Worm (Caenorhabditis elegans) whole organism, L1 larva: ENCODE data around the gene Y38A10A.11.
A peak's percentile ranks its signal among the peaks of the same experiment; 100 is the strongest.
"Not testable (repeated sequence)": the region's sequence is repeated elsewhere in the genome, so short reads cannot be mapped to it uniquely, and the experiment has no call there.

ENCODE experiments used
- C16A3.4 ChIP-seq: fragments of 150-350 bp; optimal IDR thresholded peaks from 2 replicates; lab custom pipeline; 2014; ENCODE audit warnings: missing biosample characterization, missing genetic modification characterization
- aly-2 ChIP-seq: fragments of 150-350 bp; optimal IDR thresholded peaks from 2 replicates; lab custom pipeline; 2014; ENCODE audit warnings: missing biosample characterization, missing genetic modification characterization
- ama-1 ChIP-seq: fragments of 150-350 bp; optimal IDR thresholded peaks from 2 replicates; lab custom pipeline; 2014
- ceh-88 ChIP-seq: fragments of 200-800 bp; sonication (Bioruptor generic); IDR thresholded peaks from 2 replicates; pipeline ENCODE4 v1.3.6; 2022; ENCODE audit warnings: missing genetic modification characterization, missing compliant biosample characterization
- ceh-90 ChIP-seq: sonication (generic microtip); optimal IDR thresholded peaks from 2 replicates; lab custom pipeline; 2016; ENCODE audit warnings: missing genetic modification characterization, missing compliant biosample characterization
- ces-1 ChIP-seq: fragments of 150-350 bp; optimal IDR thresholded peaks from 2 replicates; lab custom pipeline; 2014; ENCODE audit warnings: missing biosample characterization, missing genetic modification reagents, missing genetic modification characterization
- dsc-1 ChIP-seq: sonication (generic microtip); optimal IDR thresholded peaks from 2 replicates; lab custom pipeline; 2016; ENCODE audit warnings: mild to moderate bottlenecking, missing genetic modification characterization, missing compliant biosample characterization
- egl-27 ChIP-seq, 2 experiments: fragments of 150-350 bp in 1 of 2; sonication (generic microtip); optimal IDR thresholded peaks; 3 replicates each; lab custom pipeline; 2017 to 2018; ENCODE audit warnings: missing biosample characterization in 2 of 2, missing genetic modification characterization in 2 of 2, missing genetic modification reagents in 2 of 2
- fkh-10 ChIP-seq: sonication (generic microtip); optimal IDR thresholded peaks from 2 replicates; lab custom pipeline; 2017; ENCODE audit warnings: missing biosample characterization, missing genetic modification reagents, missing genetic modification characterization
- fkh-4 ChIP-seq: sonication (generic microtip); optimal IDR thresholded peaks from 2 replicates; lab custom pipeline; 2016; ENCODE audit warnings: missing compliant biosample characterization, missing genetic modification characterization, borderline replicate concordance
- fkh-8 ChIP-seq: sonication (generic microtip); optimal IDR thresholded peaks from 2 replicates; lab custom pipeline; 2016; ENCODE audit warnings: mild to moderate bottlenecking, missing genetic modification characterization, missing compliant biosample characterization
- grh-1 ChIP-seq: fragments of 200-800 bp; sonication (Bioruptor generic); IDR thresholded peaks from 2 replicates; pipeline ENCODE4 v1.3.6; 2022; ENCODE audit warnings: missing genetic modification reagents, missing genetic modification characterization, missing compliant biosample characterization
- hlh-17 ChIP-seq: fragments of 200-800 bp; sonication (Bioruptor generic); optimal IDR thresholded peaks from 2 replicates; lab custom pipeline; 2018; ENCODE audit warnings: missing genetic modification characterization, mild to moderate bottlenecking, missing compliant biosample characterization, moderate library complexity, borderline replicate concordance
- hpl-2 ChIP-seq: fragments of 150-350 bp; optimal IDR thresholded peaks from 2 replicates; lab custom pipeline; 2014; ENCODE audit warnings: missing biosample characterization, missing genetic modification reagents, missing genetic modification characterization
- lin-13 ChIP-seq: fragments of 150-350 bp; optimal IDR thresholded peaks from 2 replicates; lab custom pipeline; 2014; ENCODE audit warnings: missing biosample characterization, missing genetic modification reagents, missing genetic modification characterization
- lin-14 ChIP-seq: fragments of 200-800 bp; sonication (Bioruptor generic); optimal IDR thresholded peaks from 2 replicates; lab custom pipeline; 2018; ENCODE audit warnings: mild to moderate bottlenecking, missing genetic modification characterization, moderate library complexity, missing compliant biosample characterization
- lin-39 ChIP-seq: fragments of 150-350 bp; optimal IDR thresholded peaks from 2 replicates; lab custom pipeline; 2014; ENCODE audit warnings: missing biosample characterization, missing genetic modification reagents, missing genetic modification characterization
- mdl-1 ChIP-seq, 2 experiments: fragments of 150-350 bp; optimal IDR thresholded peaks; 2 replicates each; lab custom pipeline; 2014 to 2017; ENCODE audit warnings: missing biosample characterization in 2 of 2, missing genetic modification characterization in 2 of 2, inconsistent platforms in 1 of 2
- mef-2 ChIP-seq: fragments of 150-350 bp; optimal IDR thresholded peaks from 2 replicates; lab custom pipeline; 2014; ENCODE audit warnings: missing biosample characterization, missing genetic modification characterization
- mep-1 ChIP-seq: fragments of 150-350 bp; optimal IDR thresholded peaks from 2 replicates; lab custom pipeline; 2014; ENCODE audit warnings: missing biosample characterization, missing genetic modification characterization
- nhr-11 ChIP-seq: fragments of 150-350 bp; optimal IDR thresholded peaks from 2 replicates; lab custom pipeline; 2014; ENCODE audit warnings: missing biosample characterization, missing genetic modification characterization
- nhr-19 ChIP-seq: fragments of 200-800 bp; sonication (Bioruptor generic); conservative IDR thresholded peaks from 2 replicates; pipeline ENCODE4 v1.3.6; 2022; ENCODE audit warnings: missing genetic modification characterization, missing compliant biosample characterization
- nhr-20 ChIP-seq: sonication (generic microtip); optimal IDR thresholded peaks from 2 replicates; lab custom pipeline; 2016; ENCODE audit warnings: mild to moderate bottlenecking, missing genetic modification characterization, missing compliant biosample characterization
- nhr-28 ChIP-seq: fragments of 150-350 bp; optimal IDR thresholded peaks from 2 replicates; lab custom pipeline; 2014; ENCODE audit warnings: missing biosample characterization, missing genetic modification characterization
- nhr-76 ChIP-seq: sonication (generic microtip); optimal IDR thresholded peaks from 2 replicates; lab custom pipeline; 2017; ENCODE audit warnings: missing biosample characterization, missing genetic modification characterization
- nhr-84 ChIP-seq: sonication (generic microtip); optimal IDR thresholded peaks from 2 replicates; lab custom pipeline; 2017; ENCODE audit warnings: missing biosample characterization, missing genetic modification characterization
- nhr-85 ChIP-seq: sonication (generic microtip); peaks from one replicate; lab custom pipeline; 2016; ENCODE audit warnings: missing genetic modification characterization, inconsistent platforms, missing compliant biosample characterization
- nhr-90 ChIP-seq: sonication (generic microtip); optimal IDR thresholded peaks from 2 replicates; lab custom pipeline; 2016; ENCODE audit warnings: mild to moderate bottlenecking, missing genetic modification characterization, missing compliant biosample characterization; ENCODE audit not compliant: poor library complexity
- pax-3 ChIP-seq: fragments of 200-800 bp; sonication (Bioruptor generic); optimal IDR thresholded peaks from 2 replicates; lab custom pipeline; 2018; ENCODE audit warnings: mild to moderate bottlenecking, missing genetic modification characterization, moderate library complexity, missing compliant biosample characterization
- skn-1 ChIP-seq: fragments of 150-350 bp; optimal IDR thresholded peaks from 2 replicates; lab custom pipeline; 2014; ENCODE audit warnings: missing biosample characterization, missing genetic modification characterization
- snpc-4 ChIP-seq: fragments of 150-350 bp; optimal IDR thresholded peaks from 2 replicates; lab custom pipeline; 2014; ENCODE audit warnings: missing biosample characterization, missing genetic modification characterization
- snu-23 ChIP-seq: sonication (generic microtip); optimal IDR thresholded peaks from 2 replicates; lab custom pipeline; 2016; ENCODE audit warnings: missing genetic modification characterization, missing compliant biosample characterization
- sox-4 ChIP-seq: sonication (generic microtip); optimal IDR thresholded peaks from 2 replicates; lab custom pipeline; 2016; ENCODE audit warnings: missing genetic modification characterization, missing compliant biosample characterization
- sup-37 ChIP-seq: fragments of 200-800 bp; sonication (Bioruptor generic); optimal IDR thresholded peaks from 2 replicates; lab custom pipeline; 2018; ENCODE audit warnings: mild to moderate bottlenecking, missing genetic modification characterization, missing compliant biosample characterization
- tlp-1 ChIP-seq: fragments of 150-350 bp; optimal IDR thresholded peaks from 2 replicates; lab custom pipeline; 2014; ENCODE audit warnings: missing biosample characterization, missing genetic modification characterization
- unc-130 ChIP-seq: fragments of 150-350 bp; optimal IDR thresholded peaks from 2 replicates; lab custom pipeline; 2017; ENCODE audit warnings: missing biosample characterization, missing genetic modification characterization, inconsistent platforms
- unc-62 ChIP-seq: fragments of 150-350 bp; optimal IDR thresholded peaks from 2 replicates; lab custom pipeline; 2014; ENCODE audit warnings: missing biosample characterization, missing genetic modification reagents, missing genetic modification characterization
- unc-86 ChIP-seq: sonication (generic microtip); optimal IDR thresholded peaks from 2 replicates; lab custom pipeline; 2016; ENCODE audit warnings: missing genetic modification characterization, missing compliant biosample characterization
- vab-15 ChIP-seq: sonication (generic microtip); optimal IDR thresholded peaks from 2 replicates; lab custom pipeline; 2017; ENCODE audit warnings: missing genotype, mild to moderate bottlenecking, missing genetic modification characterization, missing compliant biosample characterization
- xbp-1 ChIP-seq: sonication (generic microtip); optimal IDR thresholded peaks from 2 replicates; lab custom pipeline; 2016; ENCODE audit warnings: missing genetic modification characterization, missing compliant biosample characterization
- ztf-11 ChIP-seq, 2 experiments: sonication (generic microtip); optimal IDR thresholded peaks; 2 replicates each; lab custom pipeline; 2016 to 2017; ENCODE audit warnings: missing genetic modification characterization in 2 of 2, missing biosample characterization in 1 of 2, missing compliant biosample characterization in 1 of 2

Y38A10A.11 gene

DNA sequence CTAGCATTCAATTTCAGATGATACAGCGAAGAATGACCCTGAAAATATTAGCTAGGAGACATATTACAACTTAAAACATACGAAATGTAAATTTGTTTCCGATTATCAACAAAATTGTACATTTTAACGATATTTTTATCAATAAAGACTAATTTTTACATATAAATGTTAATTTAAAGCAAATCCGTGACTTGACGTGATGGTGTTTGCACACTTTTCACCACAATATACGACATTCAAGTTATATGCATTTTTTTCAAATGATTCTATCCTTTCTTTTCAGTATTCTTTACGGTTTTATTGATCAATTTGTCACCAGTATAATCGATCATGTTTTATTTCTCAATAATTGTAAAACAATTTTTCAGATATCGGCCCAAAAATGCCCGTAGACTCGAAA lies 7.5 kb downstream of the Y38A10A.11 start, which contains the start of gene Y38A10A.7 (continued):
- TF ChIP-seq fkh-4, result no peak
- TF ChIP-seq tlp-1 (tag; lab: Kevin White, UChicago), result no peak
- TF ChIP-seq lin-13, result no peak
- peak; percentile 43 for TF ChIP-seq nhr-85 (tag; lab: Kevin White, UChicago)
- TF ChIP-seq nhr-84 (tag; lab: Kevin White, UChicago), result no peak
- TF ChIP-seq unc-86 (tag; lab: Kevin White, UChicago), result no peak
- TF ChIP-seq unc-62 (GFP tag; lab: Kevin White, UChicago), result no peak
- TF ChIP-seq nhr-90 (tag; lab: Kevin White, UChicago), result no peak
- no peak for TF ChIP-seq aly-2 (tag; lab: Kevin White, UChicago)
- TF ChIP-seq vab-15, result no peak
- TF ChIP-seq sox-4, result no peak
- no peak for TF ChIP-seq ceh-88 (GFP tag; lab: Robert Waterston, UW)
- TF ChIP-seq nhr-19, result peak; percentile 11; the same call in 1 of the 2 replicates
- no peak for TF ChIP-seq C16A3.4
- peak; percentile 38 for TF ChIP-seq snu-23 (GFP tag; lab: Kevin White, UChicago)
- no peak for TF ChIP-seq ama-1 (lab: Kevin White, UChicago)
- no peak for TF ChIP-seq hpl-2 (GFP tag; lab: Kevin White, UChicago)
- no peak for TF ChIP-seq ceh-90 (tag; lab: Kevin White, UChicago)
- no peak for TF ChIP-seq unc-130 (tag; lab: Kevin White, UChicago)
- no peak for TF ChIP-seq sup-37
- TF ChIP-seq fkh-10 (GFP tag; lab: Kevin White, UChicago), result no peak
- TF ChIP-seq dsc-1 (tag; lab: Kevin White, UChicago), result peak; percentile 30
- TF ChIP-seq grh-1, result no peak
- TF ChIP-seq skn-1, result no peak
- no peak for TF ChIP-seq mef-2 (tag; lab: Kevin White, UChicago)
- TF ChIP-seq nhr-20 (tag; lab: Kevin White, UChicago), result peak; percentile 29
- TF ChIP-seq nhr-76 (tag; lab: Kevin White, UChicago), result no peak
- TF ChIP-seq pax-3, result no peak
- peak; percentile 94 for TF ChIP-seq xbp-1 (tag; lab: Kevin White, UChicago)
- no peak for TF ChIP-seq lin-39 (tag; lab: Kevin White, UChicago)
- peak; percentile 67 for TF ChIP-seq mep-1 (tag; lab: Kevin White, UChicago)
- peak; percentile 17 for TF ChIP-seq lin-14 (GFP tag; lab: Kevin White, UChicago)
- no peak for TF ChIP-seq ztf-11 (tag; optimal IDR thresholded peaks at IDR 0.05; lab: Kevin White, UChicago)
- TF ChIP-seq mdl-1 (tag; optimal IDR thresholded peaks at IDR 0.05; lab: Kevin White, UChicago), result no peak
- TF ChIP-seq ces-1 (GFP tag; lab: Kevin White, UChicago), result no peak
- TF ChIP-seq nhr-28, result no peak
- TF ChIP-seq nhr-11 (tag; lab: Kevin White, UChicago), result no peak

DNA sequence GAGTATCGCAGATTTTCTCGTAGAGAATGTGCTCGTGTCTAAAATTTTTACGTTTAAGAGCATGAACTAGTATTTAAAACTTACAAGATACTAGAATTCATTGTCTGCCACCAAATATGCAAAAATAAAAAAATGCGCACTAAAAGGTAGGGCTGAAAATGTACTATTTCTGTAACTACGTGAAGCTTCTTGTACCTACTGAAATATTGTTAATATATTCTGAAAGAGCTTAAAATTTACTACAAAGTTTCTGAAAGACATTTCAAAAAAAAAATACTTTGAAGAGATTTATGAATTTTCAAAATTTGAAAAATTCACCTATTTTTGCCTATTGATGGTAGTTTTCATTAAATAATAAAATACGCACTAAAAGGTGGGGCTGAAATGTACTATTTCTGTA lies 33.4 kb downstream of the Y38A10A.11 start, which contains the start of gene fbxa-214:
Gene fbxa-214, minus strand, starts transcription at position 101 of the 400 bp plus-strand sequence.
- TF ChIP-seq ama-1 (lab: Kevin White, UChicago); egl-27 (tag; optimal IDR thresholded peaks at IDR 0.05; lab: Kevin White, UChicago); hlh-17 (GFP tag; lab: Kevin White, UChicago): not testable (repeated sequence)

DNA sequence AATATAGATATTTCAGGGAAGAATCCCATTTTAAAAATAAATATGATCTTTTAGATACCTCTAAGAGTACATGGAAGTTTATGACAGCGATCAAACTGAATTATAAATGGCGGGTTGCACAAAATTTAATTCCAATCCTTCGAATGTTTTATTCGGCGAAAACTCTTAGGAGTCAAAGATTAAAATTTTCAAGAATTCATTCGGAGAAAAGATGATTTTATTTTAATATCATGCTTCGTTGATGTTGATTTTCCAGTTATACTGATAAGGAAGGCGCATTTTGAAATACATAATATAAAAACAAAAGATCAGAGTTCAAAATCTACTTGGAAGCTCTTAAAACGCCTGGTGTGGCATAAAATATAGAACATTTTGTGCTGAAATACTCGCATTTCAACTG lies 36.2 kb downstream of the Y38A10A.11 start, which contains the start of gene srh-10:
Gene srh-10, minus strand, starts transcription at position 29 of the 400 bp plus-strand sequence.
- TF ChIP-seq fkh-8 (tag; lab: Kevin White, UChicago) (peak; percentile 80), nhr-19 (no peak), snpc-4 (tag; lab: Kevin White, UChicago) (no peak), nhr-11 (tag; lab: Kevin White, UChicago) (peak; percentile 21), ceh-88 (GFP tag; lab: Robert Waterston, UW) (no peak), sox-4 (peak; percentile 54)
